Worm (Caenorhabditis elegans): Measurements from ENCODE around the gene R07B1.5.

- no peak for TF ChIP-seq swsn-7 (tag; optimal IDR thresholded peaks at IDR 0.05)
- no peak for TF ChIP-seq xbp-1 (tag; optimal IDR thresholded peaks at IDR 0.05)
- no peak for TF ChIP-seq zag-1 (tag; optimal IDR thresholded peaks at IDR 0.05)
Observed at ce11 chrX:9822173-9822572, 41.2 kb upstream of the R07B1.5 start, which contains the start of gene dpy-22.

All from whole organism, L1 larva.